Fruit fly (Drosophila melanogaster) whole organism, wandering third instar larva: Measurements from ENCODE around the gene CG32137.

Experiments
- Abd-B ChIP-seq: fragments of >200 bp; optimal IDR thresholded peaks from 2 replicates; lab custom pipeline; 2017; ENCODE audit warnings: missing biosample characterization, missing genetic modification characterization
- Dif ChIP-seq: fragments of 200-275, 200-300 bp; sonication (Bioruptor generic); optimal IDR thresholded peaks from 2 replicates; lab custom pipeline; 2018; ENCODE audit warnings: missing biosample characterization, missing genetic modification characterization; ENCODE audit not compliant: partially characterized antibody
- Hnf4 ChIP-seq: fragments of 200-800 bp; sonication (Bioruptor generic); optimal IDR thresholded peaks from 2 replicates; lab custom pipeline; 2016; ENCODE audit warnings: missing biosample characterization, mild to moderate bottlenecking, missing genetic modification characterization
- Hr83 ChIP-seq: fragments of 200-300 bp; sonication (Bioruptor generic); optimal IDR thresholded peaks from 2 replicates; lab custom pipeline; 2016; ENCODE audit warnings: missing biosample characterization, mild to moderate bottlenecking, missing genetic modification characterization, moderate library complexity; ENCODE audit not compliant: poor library complexity, severe bottlenecking
- Jra ChIP-seq: sonication (Bioruptor generic); optimal IDR thresholded peaks from 2 replicates; lab custom pipeline; 2016; ENCODE audit warnings: missing biosample characterization, missing genetic modification characterization
- Mio ChIP-seq: sonication (Bioruptor generic); optimal IDR thresholded peaks from 2 replicates; lab custom pipeline; 2016; ENCODE audit warnings: missing biosample characterization, missing genetic modification characterization
- Myc ChIP-seq: fragments of >200 bp; optimal IDR thresholded peaks from 2 replicates; lab custom pipeline; 2017
- N ChIP-seq: fragments of >200 bp; optimal IDR thresholded peaks from 2 replicates; lab custom pipeline; 2018; ENCODE audit warnings: missing biosample characterization, missing external identifiers, missing genetic modification characterization
- OdsH ChIP-seq: fragments of 200-800 bp; sonication (Bioruptor generic); optimal IDR thresholded peaks from 2 replicates; lab custom pipeline; 2016; ENCODE audit warnings: missing biosample characterization, mild to moderate bottlenecking, missing genetic modification characterization
- Rel ChIP-seq, 2 experiments: fragments of 200-800 bp; sonication (Bioruptor generic) in 1 of 2; optimal IDR thresholded peaks; 2 replicates in 1 of 2; 3 replicates in 1 of 2; lab custom pipeline; 2016 to 2019; ENCODE audit warnings: mild to moderate bottlenecking in 2 of 2, missing biosample characterization in 2 of 2, missing genetic modification characterization in 2 of 2, moderate library complexity in 1 of 2
- Sp1 ChIP-seq: fragments of 200-800 bp; sonication (Bioruptor generic); optimal IDR thresholded peaks from 3 replicates; lab custom pipeline; 2019; ENCODE audit warnings: missing biosample characterization, mild to moderate bottlenecking, missing genetic modification characterization, moderate library complexity
- Vsx2 ChIP-seq: fragments of 200-300, 225-300 bp; sonication (Bioruptor generic); optimal IDR thresholded peaks from 2 replicates; lab custom pipeline; 2018; ENCODE audit warnings: missing biosample characterization, missing genetic modification characterization; ENCODE audit not compliant: partially characterized antibody
- br ChIP-seq: fragments of 200-800 bp; sonication (Bioruptor generic); optimal IDR thresholded peaks from 2 replicates; lab custom pipeline; 2016; ENCODE audit warnings: missing biosample characterization, missing genetic modification characterization
- brk ChIP-seq: fragments of 200-800 bp; sonication (Bioruptor generic); optimal IDR thresholded peaks from 2 replicates; lab custom pipeline; 2016; ENCODE audit warnings: missing biosample characterization, mild to moderate bottlenecking, missing genetic modification characterization
- dl ChIP-seq, 2 experiments: fragments of 175-275, 200-275 bp in 1 of 2; fragments of 200-275 bp in 1 of 2; sonication (Bioruptor generic); optimal IDR thresholded peaks; lab custom pipeline; 2018; ENCODE audit warnings: mild to moderate bottlenecking in 2 of 2, missing biosample characterization in 2 of 2, missing genetic modification characterization in 2 of 2, moderate library complexity in 2 of 2; ENCODE audit not compliant: partially characterized antibody in 2 of 2, insufficient read depth in 1 of 2
- dmrt93B ChIP-seq: fragments of 200-800 bp; sonication (Bioruptor generic); optimal IDR thresholded peaks from 2 replicates; lab custom pipeline; 2018; ENCODE audit warnings: missing biosample characterization, mild to moderate bottlenecking, missing genetic modification characterization
- dsf ChIP-seq: sonication (Bioruptor generic); optimal IDR thresholded peaks from 2 replicates; lab custom pipeline; 2016; ENCODE audit warnings: missing biosample characterization, missing genetic modification characterization, borderline replicate concordance
- ey ChIP-seq: fragments of 200-800 bp; sonication (Bioruptor generic); optimal IDR thresholded peaks from 2 replicates; lab custom pipeline; 2016; ENCODE audit warnings: missing biosample characterization, missing genetic modification characterization
- h ChIP-seq: fragments of 200-800 bp; sonication (Bioruptor generic); optimal IDR thresholded peaks from 3 replicates; lab custom pipeline; 2016; ENCODE audit warnings: missing biosample characterization, mild to moderate bottlenecking, missing genetic modification characterization
- jim ChIP-seq: fragments of 175-275, 200-325 bp; sonication (Bioruptor generic); optimal IDR thresholded peaks from 2 replicates; lab custom pipeline; 2016; ENCODE audit warnings: missing biosample characterization, mild to moderate bottlenecking, missing genetic modification characterization
- lola ChIP-seq: fragments of >200 bp; optimal IDR thresholded peaks from 2 replicates; lab custom pipeline; 2017; ENCODE audit warnings: missing biosample characterization, missing genetic modification characterization
- pan ChIP-seq: fragments of >200 bp; optimal IDR thresholded peaks from 2 replicates; lab custom pipeline; 2017
- rgr ChIP-seq: fragments of 200-800 bp; sonication (Bioruptor generic); optimal IDR thresholded peaks from 3 replicates; lab custom pipeline; 2016; ENCODE audit warnings: missing biosample characterization, mild to moderate bottlenecking, missing genetic modification characterization
- sage ChIP-seq: fragments of 200-800 bp; sonication (Bioruptor generic); optimal IDR thresholded peaks from 2 replicates; lab custom pipeline; 2016; ENCODE audit warnings: missing biosample characterization, mild to moderate bottlenecking, missing genetic modification characterization
- sv ChIP-seq: fragments of 200-800 bp; sonication (Bioruptor generic); optimal IDR thresholded peaks from 3 replicates; lab custom pipeline; 2016; ENCODE audit warnings: missing biosample characterization, missing genetic modification characterization
- tai ChIP-seq: sonication (Bioruptor generic); optimal IDR thresholded peaks from 2 replicates; lab custom pipeline; 2016; ENCODE audit warnings: missing biosample characterization, missing genetic modification characterization
- woc ChIP-seq: sonication (Bioruptor generic); optimal IDR thresholded peaks from 2 replicates; lab custom pipeline; 2016; ENCODE audit warnings: missing biosample characterization, mild to moderate bottlenecking, missing genetic modification characterization

The CG32137 gene

dm6 chr3L:13939151-13939499, at the start of gene CG32137:
TSS of gene CG32137 (plus strand) at chr3L:13939250.
- no peak for TF ChIP-seq sage (GFP tag; lab: Kevin White, UChicago)
- no peak for TF ChIP-seq dsf
- TF ChIP-seq dl (GFP tag; optimal IDR thresholded peaks at IDR 0.05; lab: Kevin White, UChicago; ENCODE audit: insufficient read depth in 1 of 2, partially characterized antibody in 2 of 2): peak in 1 of 2 experiments; percentile 41
- no peak for TF ChIP-seq Rel (GFP tag; optimal IDR thresholded peaks at IDR 0.05; lab: Kevin White, UChicago)
- peak; percentile 94 for TF ChIP-seq Rel (tag; optimal IDR thresholded peaks at IDR 0.05; lab: Kevin White, UChicago)
- TF ChIP-seq h (GFP tag; lab: Kevin White, UChicago): no peak
- TF ChIP-seq Dif (GFP tag; lab: Kevin White, UChicago): peak; percentile 74
- no peak for TF ChIP-seq Myc (lab: Kevin White, UChicago)

dm6 chr3L:13900635-13901034, 38.4 kb upstream of the CG32137 start:
- TF ChIP-seq Vsx2 (GFP tag; lab: Kevin White, UChicago) (peak; percentile 18), Dif (GFP tag; lab: Kevin White, UChicago) (no peak), Myc (lab: Kevin White, UChicago) (peak; percentile 68), rgr (GFP tag; lab: Kevin White, UChicago) (no peak), Mio (no peak)

dm6 chr3L:13903186-13904020, 35.6 kb upstream of the CG32137 start, which contains the start of gene dysc:
TSS of gene dysc (minus strand) at chr3L:13903236.
- peak; percentile 11 for TF ChIP-seq Sp1 (GFP tag; lab: Kevin White, UChicago)
- no peak for TF ChIP-seq brk (GFP tag; lab: Kevin White, UChicago)
- TF ChIP-seq jim (GFP tag; lab: Kevin White, UChicago): no peak

dm6 chr3L:13904021-13904325, 35.1 kb upstream of the CG32137 start:
- TF ChIP-seq sv (GFP tag; lab: Kevin White, UChicago) (no peak), brk (GFP tag; lab: Kevin White, UChicago) (no peak), h (GFP tag; lab: Kevin White, UChicago) (no peak), tai (GFP tag; lab: Kevin White, UChicago) (no peak), dsf (no peak), N (no peak), woc (GFP tag; lab: Kevin White, UChicago) (no peak), lola (GFP tag; lab: Kevin White, UChicago) (no peak)

- TF ChIP-seq dl (GFP tag; optimal IDR thresholded peaks at IDR 0.05; lab: Kevin White, UChicago; ENCODE audit: insufficient read depth in 1 of 2, partially characterized antibody in 2 of 2) (peak in 1 of 2 experiments; percentile 7), ey (GFP tag; lab: Kevin White, UChicago) (no peak)
Measured at dm6 chr3L:13904426-13904825, 34.6 kb upstream of the CG32137 start.

DNA sequence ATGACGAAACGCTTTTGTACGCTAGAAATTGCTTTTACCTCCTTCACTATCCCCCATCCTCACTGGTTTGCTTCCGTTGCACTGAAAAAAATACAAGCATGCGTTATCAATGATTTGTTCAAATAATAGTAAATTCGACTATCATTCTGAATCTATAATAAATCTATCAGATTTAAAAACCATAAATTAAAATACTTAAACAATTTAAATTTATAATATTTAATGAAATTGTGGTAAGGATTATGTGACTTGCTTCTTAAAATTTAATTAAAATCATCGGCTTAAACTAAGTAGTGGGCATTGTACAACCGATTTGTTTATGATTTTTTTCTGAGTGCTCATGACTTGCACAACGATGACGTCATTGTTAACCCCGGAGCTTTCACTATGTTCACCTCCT, 33.5 kb upstream of the CG32137 start:
- TF ChIP-seq Rel (GFP tag; optimal IDR thresholded peaks at IDR 0.05; lab: Kevin White, UChicago) (no peak), Rel (tag; optimal IDR thresholded peaks at IDR 0.05; lab: Kevin White, UChicago) (no peak), Myc (lab: Kevin White, UChicago) (no peak), woc (GFP tag; lab: Kevin White, UChicago) (no peak), Sp1 (GFP tag; lab: Kevin White, UChicago) (no peak), Hr83 (GFP tag; lab: Kevin White, UChicago) (no peak), dsf (no peak), jim (GFP tag; lab: Kevin White, UChicago) (no peak), sv (GFP tag; lab: Kevin White, UChicago) (no peak), sage (GFP tag; lab: Kevin White, UChicago) (no peak), dl (GFP tag; optimal IDR thresholded peaks at IDR 0.05; lab: Kevin White, UChicago; ENCODE audit: insufficient read depth in 1 of 2, partially characterized antibody in 2 of 2) (no peak), OdsH (GFP tag; lab: Kevin White, UChicago) (no peak)

- TF ChIP-seq br (GFP tag; lab: Kevin White, UChicago) (no peak), pan (lab: Kevin White, UChicago) (no peak), dmrt93B (GFP tag; lab: Kevin White, UChicago) (no peak), Abd-B (GFP tag; lab: Kevin White, UChicago) (no peak), Jra (no peak), Hnf4 (no peak), dsf (no peak), sage (GFP tag; lab: Kevin White, UChicago) (no peak), ey (GFP tag; lab: Kevin White, UChicago) (no peak)
- TF ChIP-seq, all 38 proteins: peak for 0
Measured at dm6 chr3L:13911649-13912260, 27.3 kb upstream of the CG32137 start.
